Fruit fly (Drosophila melanogaster): Measurements from ENCODE around the gene wkd.

Gene wkd

DNA sequence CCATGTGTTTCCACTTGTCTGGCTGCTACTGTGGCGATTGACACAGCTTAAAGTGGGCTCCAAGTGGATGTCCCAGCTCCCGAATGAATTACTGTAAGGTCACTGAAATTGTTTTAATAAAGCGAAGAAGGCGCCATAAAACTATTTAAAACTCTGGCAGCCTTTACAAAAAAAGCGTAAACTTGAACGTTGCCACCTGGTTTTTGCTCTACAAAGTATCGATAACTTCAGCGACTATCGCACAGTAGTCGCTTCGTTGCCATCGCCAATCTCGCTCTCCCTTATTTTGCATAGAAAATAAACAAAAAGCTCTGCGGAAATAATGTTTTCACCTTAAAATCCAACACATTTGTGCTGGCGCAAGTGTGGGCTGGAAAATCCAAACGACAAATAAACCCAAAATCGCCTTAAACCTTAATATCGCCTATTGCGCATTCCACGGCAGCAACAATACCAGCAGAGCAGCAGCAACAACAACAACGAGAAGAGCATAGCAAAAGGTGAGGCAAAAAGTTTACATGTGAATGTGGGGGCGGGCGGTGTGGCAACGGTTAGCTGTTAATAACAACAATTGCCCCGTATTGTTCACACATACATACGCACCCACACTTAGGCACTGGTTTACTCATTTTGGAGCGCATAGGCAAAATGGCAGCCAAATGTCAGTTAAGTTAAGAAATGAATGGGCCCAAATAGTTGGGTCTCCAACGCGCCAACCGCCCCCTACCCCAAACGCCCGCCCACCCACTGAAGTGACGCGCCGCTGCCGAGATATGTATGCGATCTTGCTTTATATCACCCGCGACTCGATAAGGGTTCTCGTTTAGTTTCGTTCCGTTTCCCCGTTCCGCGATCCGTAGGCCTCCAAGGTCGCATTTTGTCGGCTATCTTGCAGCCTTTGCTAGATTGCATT lies at the start of gene wkd (continued):
- TF ChIP-seq NfI (GFP tag; optimal IDR thresholded peaks at IDR 0.05), result no peak
- peak; percentile 41 for TF ChIP-seq HmgZ (tag; optimal IDR thresholded peaks at IDR 0.05)
- TF ChIP-seq hbn (GFP tag; IDR thresholded peaks at IDR 0.05; ENCODE audit: partially characterized antibody), result peak; percentile 81
- no peak for TF ChIP-seq croc (GFP tag; conservative IDR thresholded peaks at IDR 0.05)
- TF ChIP-seq CG42726 (GFP tag; IDR thresholded peaks at IDR 0.05; ENCODE audit: partially characterized antibody), result peak; percentile 81
- TF ChIP-seq CG10543 (GFP tag; optimal IDR thresholded peaks at IDR 0.05), result peak; percentile 63
- TF ChIP-seq CG4707 (GFP tag; optimal IDR thresholded peaks at IDR 0.05), result no peak
- TF ChIP-seq Dad (GFP tag; optimal IDR thresholded peaks at IDR 0.05), result peak; percentile 12
- peak; percentile 90 for TF ChIP-seq Ets65A (GFP tag)
- no peak for TF ChIP-seq Pdp1 (GFP tag; optimal IDR thresholded peaks at IDR 0.05)
- TF ChIP-seq Med (GFP tag), result peak; percentile 82
- TF ChIP-seq CG30403 (GFP tag; optimal IDR thresholded peaks at IDR 0.05), result peak; percentile 19
- peak; percentile 70 for TF ChIP-seq trem (tag; optimal IDR thresholded peaks at IDR 0.05)
- TF ChIP-seq Camta (GFP tag; optimal IDR thresholded peaks at IDR 0.05), result no peak
- no peak for TF ChIP-seq Dek (tag; optimal IDR thresholded peaks at IDR 0.05)
- no peak for TF ChIP-seq Mes4 (GFP tag; optimal IDR thresholded peaks at IDR 0.05)
- no peak for TF ChIP-seq ems (GFP tag; optimal IDR thresholded peaks at IDR 0.05)
- peak; percentile 30 for TF ChIP-seq exex (tag; optimal IDR thresholded peaks at IDR 0.05)
- peak; percentile 57 for TF ChIP-seq MBD-R2 (GFP tag; IDR thresholded peaks at IDR 0.05)
- peak; percentile 39 for TF ChIP-seq CG12299 (tag; optimal IDR thresholded peaks at IDR 0.05)
- TF ChIP-seq Dfd (GFP tag; optimal IDR thresholded peaks at IDR 0.05), result no peak
- TF ChIP-seq cg (GFP tag; optimal IDR thresholded peaks at IDR 0.05), result peak; percentile 78
- TF ChIP-seq sisA (GFP tag; IDR thresholded peaks at IDR 0.05), result no peak
- TF ChIP-seq Nf-YC (tag; optimal IDR thresholded peaks at IDR 0.05), result no peak
- no peak for TF ChIP-seq CG6175 (GFP tag; IDR thresholded peaks at IDR 0.05)
- peak; percentile 67 for TF ChIP-seq CG33213 (GFP tag; optimal IDR thresholded peaks at IDR 0.05)
- peak; percentile 87 for TF ChIP-seq Dll (GFP tag; IDR thresholded peaks at IDR 0.05; ENCODE audit: partially characterized antibody)
- TF ChIP-seq odd (GFP tag; optimal IDR thresholded peaks at IDR 0.05), result no peak
- peak; percentile 92 for TF ChIP-seq Bgb (GFP tag; IDR thresholded peaks at IDR 0.05; ENCODE audit: partially characterized antibody)
- no peak for TF ChIP-seq seq (GFP tag; IDR thresholded peaks at IDR 0.05)
- 0 out of 3 replicates have a peak, but pooled peaks have one; percentile 20 for TF ChIP-seq row (GFP tag; IDR thresholded peaks at IDR 0.05)
- no peak for TF ChIP-seq CG10654 (GFP tag; optimal IDR thresholded peaks at IDR 0.05)
- no peak for TF ChIP-seq unpg (GFP tag; optimal IDR thresholded peaks at IDR 0.05)
- no peak for TF ChIP-seq en (GFP tag; optimal IDR thresholded peaks at IDR 0.05)
- TF ChIP-seq CG12104 (GFP tag; optimal IDR thresholded peaks at IDR 0.05), result no peak
- TF ChIP-seq kay (GFP tag; optimal IDR thresholded peaks at IDR 0.05), result no peak
- TF ChIP-seq dan (GFP tag; IDR thresholded peaks at IDR 0.05), result no peak
- TF ChIP-seq Atf-2 (GFP tag; optimal IDR thresholded peaks at IDR 0.05), result no peak
- TF ChIP-seq Ptx1 (GFP tag; IDR thresholded peaks at IDR 0.05), result no peak
- TF ChIP-seq schlank (tag; optimal IDR thresholded peaks at IDR 0.05), result no peak
- peak; percentile 88 for TF ChIP-seq Opbp (GFP tag; IDR thresholded peaks at IDR 0.05; ENCODE audit: partially characterized antibody)
- no peak for TF ChIP-seq jing (GFP tag; optimal IDR thresholded peaks at IDR 0.05)
- no peak for TF ChIP-seq lmd (GFP tag; IDR thresholded peaks at IDR 0.05)
- peak; percentile 93 for TF ChIP-seq E2f2 (GFP tag; IDR thresholded peaks at IDR 0.05)
- TF ChIP-seq CG12744 (GFP tag; optimal IDR thresholded peaks at IDR 0.05), result no peak
- TF ChIP-seq CG17361 (GFP tag; IDR thresholded peaks at IDR 0.05), result peak; percentile 25; the same call in 1 of the 3 replicates
- peak; percentile 97 for TF ChIP-seq Sry-δ (GFP tag; optimal IDR thresholded peaks at IDR 0.05)
- TF ChIP-seq Doc3 (GFP tag; IDR thresholded peaks at IDR 0.05; ENCODE audit: partially characterized antibody), result peak; percentile 86
- peak in 1 of 2 experiments; percentile 23 for TF ChIP-seq Hr78 (GFP tag; optimal IDR thresholded peaks at IDR 0.05)

Data from whole organism, embryonic.